Fruit fly (Drosophila melanogaster): ENCODE results near the gene CG9609.

Gene CG9609

dm6 chrX:16751579-16752156 is 35.1 kb downstream of the CG9609 start, which contains the start of gene goe (continued):
- TF ChIP-seq D19A (tag; optimal IDR thresholded peaks at IDR 0.05), result no peak
- peak; percentile 47 for TF ChIP-seq Nf-YB (GFP tag; optimal IDR thresholded peaks at IDR 0.05)
- peak; percentile 72 for TF ChIP-seq Camta (GFP tag; optimal IDR thresholded peaks at IDR 0.05)
- TF ChIP-seq CG14860 (GFP tag; IDR thresholded peaks at IDR 0.05; ENCODE audit: partially characterized antibody), result peak; percentile 56; the same call in 2 of the 3 replicates
- peak; percentile 92 for TF ChIP-seq CG16813 (GFP tag; IDR thresholded peaks at IDR 0.05; ENCODE audit: partially characterized antibody)
- TF ChIP-seq CG6654 (GFP tag; optimal IDR thresholded peaks at IDR 0.05), result no peak
- TF ChIP-seq hkb (optimal IDR thresholded peaks at IDR 0.05), result no peak
- peak; percentile 68 for TF ChIP-seq hkb (GFP tag; IDR thresholded peaks at IDR 0.05)
- peak; percentile 90 for TF ChIP-seq maf-S (GFP tag; optimal IDR thresholded peaks at IDR 0.05)
- TF ChIP-seq CG2129 (GFP tag; IDR thresholded peaks at IDR 0.05; ENCODE audit: partially characterized antibody), result peak; percentile 74
- TF ChIP-seq CG3838 (GFP tag; optimal IDR thresholded peaks at IDR 0.05), result peak; percentile 70
- peak; percentile 74; the same call in 2 of the 3 replicates for TF ChIP-seq hb (GFP tag; IDR thresholded peaks at IDR 0.05; ENCODE audit: partially characterized antibody)
- TF ChIP-seq Antp (GFP tag; optimal IDR thresholded peaks at IDR 0.05), result peak; percentile 84
- TF ChIP-seq vfl (GFP tag; optimal IDR thresholded peaks at IDR 0.05), result peak; percentile 87
- peak; percentile 77 for TF ChIP-seq org-1 (GFP tag; optimal IDR thresholded peaks at IDR 0.05)
- TF ChIP-seq CG34422 (GFP tag; IDR thresholded peaks at IDR 0.05), result peak; percentile 75
- TF ChIP-seq CG10959 (GFP tag; IDR thresholded peaks at IDR 0.05), result peak; percentile 61
- peak; percentile 59 for TF ChIP-seq emc (GFP tag; optimal IDR thresholded peaks at IDR 0.05)
- peak; percentile 53 for TF ChIP-seq CG2712 (tag; optimal IDR thresholded peaks at IDR 0.05)
- TF ChIP-seq bowl (GFP tag; IDR thresholded peaks at IDR 0.05), result peak; percentile 62; the same call in 1 of the 2 replicates
- peak; percentile 89 for TF ChIP-seq shn (GFP tag; optimal IDR thresholded peaks at IDR 0.05)
- TF ChIP-seq disco-r (GFP tag; optimal IDR thresholded peaks at IDR 0.05), result peak; percentile 83
- peak; percentile 73 for TF ChIP-seq tx (GFP tag; optimal IDR thresholded peaks at IDR 0.05)
- TF ChIP-seq CG7963 (GFP tag; IDR thresholded peaks at IDR 0.05; ENCODE audit: partially characterized antibody), result peak; percentile 65; the same call in 1 of the 3 replicates
- TF ChIP-seq CG3407 (GFP tag; optimal IDR thresholded peaks at IDR 0.05), result peak; percentile 76
- TF ChIP-seq Fer3 (tag; optimal IDR thresholded peaks at IDR 0.05), result peak; percentile 72
- TF ChIP-seq pan (optimal IDR thresholded peaks at IDR 0.05), result no peak
- peak in 1 of 2 experiments; percentile 79 for TF ChIP-seq pan (GFP tag; optimal IDR thresholded peaks at IDR 0.05 in 1 of 2, IDR thresholded peaks at IDR 0.05 in 1 of 2)
- no peak for TF ChIP-seq CG7745 (tag; optimal IDR thresholded peaks at IDR 0.05)
- peak; percentile 74 for TF ChIP-seq B-H2 (GFP tag; optimal IDR thresholded peaks at IDR 0.05)
- TF ChIP-seq sim (GFP tag; IDR thresholded peaks at IDR 0.05), result 0 out of 2 replicates have a peak, but pooled peaks have one; percentile 45
- no peak for TF ChIP-seq usp (GFP tag; optimal IDR thresholded peaks at IDR 0.05)
- peak; percentile 64 for TF ChIP-seq CG4328 (GFP tag; optimal IDR thresholded peaks at IDR 0.05)
- peak; percentile 85 for TF ChIP-seq CG18619 (GFP tag; optimal IDR thresholded peaks at IDR 0.05)
- peak; percentile 60 for TF ChIP-seq CG6272 (GFP tag; IDR thresholded peaks at IDR 0.05)
- TF ChIP-seq CG1792 (GFP tag; optimal IDR thresholded peaks at IDR 0.05), result peak; percentile 5
- TF ChIP-seq NfI (GFP tag; optimal IDR thresholded peaks at IDR 0.05), result peak; percentile 90
- peak; percentile 87 for TF ChIP-seq hbn (GFP tag; IDR thresholded peaks at IDR 0.05; ENCODE audit: partially characterized antibody)
- peak; percentile 83 for TF ChIP-seq CG6791 (GFP tag; IDR thresholded peaks at IDR 0.05; ENCODE audit: partially characterized antibody)
- peak; percentile 59 for TF ChIP-seq crc (GFP tag; optimal IDR thresholded peaks at IDR 0.05)
- peak; percentile 79 for TF ChIP-seq her (GFP tag; optimal IDR thresholded peaks at IDR 0.05)
- peak; percentile 67 for TF ChIP-seq Usf (GFP tag; optimal IDR thresholded peaks at IDR 0.05)
- TF ChIP-seq CG1602 (GFP tag; optimal IDR thresholded peaks at IDR 0.05), result peak; percentile 70
